Worm (Caenorhabditis elegans): ENCODE results near the gene K09F6.3.

K09F6.3 gene

DNA sequence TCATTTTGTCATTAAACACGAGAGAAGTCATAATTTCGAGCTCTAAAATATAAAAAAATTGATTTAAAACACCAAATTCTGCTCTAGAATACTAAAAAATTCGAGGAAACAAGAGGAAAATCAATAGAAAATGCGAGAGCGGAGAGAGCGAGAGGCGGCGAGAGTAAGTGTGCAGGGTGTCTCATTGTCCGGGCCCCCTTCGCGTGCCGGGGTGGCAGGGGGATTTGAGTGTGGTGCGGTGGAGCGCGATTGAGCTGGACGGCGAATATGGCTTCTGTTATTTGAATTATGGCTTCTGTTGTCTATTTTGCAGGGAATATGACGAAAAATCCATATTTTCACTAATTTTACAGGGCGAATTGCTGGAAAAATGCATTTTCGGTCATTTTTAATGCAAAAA is 35.1 kb upstream of the K09F6.3 start, which contains the start of gene Y59C2A.3:
Y59C2A.3 (minus strand) TSS at position 42 of the 400 bp plus-strand sequence.
- TF ChIP-seq ets-5 (GFP tag; IDR thresholded peaks at IDR 0.05) (no peak), lin-14 (GFP tag; optimal IDR thresholded peaks at IDR 0.05) (peak; percentile 80), unc-62 (GFP tag; optimal IDR thresholded peaks at IDR 0.05) (no peak), lin-13 (GFP tag; optimal IDR thresholded peaks at IDR 0.05) (peak; percentile 29), nhr-85 (tag) (no peak), ztf-4 (tag; optimal IDR thresholded peaks at IDR 0.05) (no peak), efl-1 (optimal IDR thresholded peaks at IDR 0.05) (peak; percentile 52 to 56), efl-1 (GFP tag; optimal IDR thresholded peaks at IDR 0.05 in 1 of 2) (peak; percentile 50 to 56), nhr-84 (tag; optimal IDR thresholded peaks at IDR 0.05) (no peak), tbx-2 (tag; optimal IDR thresholded peaks at IDR 0.05) (peak; percentile 38), isw-1 (GFP tag; IDR thresholded peaks at IDR 0.05) (peak; percentile 20; the same call in 1 of the 2 replicates), hpl-2 (GFP tag; optimal IDR thresholded peaks at IDR 0.05) (no peak), jun-1 (tag; optimal IDR thresholded peaks at IDR 0.05) (no peak), sup-37 (GFP tag; optimal IDR thresholded peaks at IDR 0.05) (no peak), nhr-11 (tag; optimal IDR thresholded peaks at IDR 0.05) (no peak), C04F5.9 (tag; optimal IDR thresholded peaks at IDR 0.05) (no peak), F16B12.6 (tag; optimal IDR thresholded peaks at IDR 0.05) (peak; percentile 13), unc-130 (tag; optimal IDR thresholded peaks at IDR 0.05) (no peak), ama-1 (optimal IDR thresholded peaks at IDR 0.05) (no peak), ztf-11 (tag; optimal IDR thresholded peaks at IDR 0.05) (no peak), unc-30 (tag; optimal IDR thresholded peaks at IDR 0.05) (no peak), fkh-4 (tag; optimal IDR thresholded peaks at IDR 0.05; ENCODE audit: borderline replicate concordance) (no peak), hlh-4 (tag; optimal IDR thresholded peaks at IDR 0.05) (no peak), efl-3 (GFP tag; optimal IDR thresholded peaks at IDR 0.05) (no peak), grh-1 (GFP tag; IDR thresholded peaks at IDR 0.05) (no peak), pax-3 (tag; optimal IDR thresholded peaks at IDR 0.05) (no peak), rnt-1 (tag; optimal IDR thresholded peaks at IDR 0.05) (peak; percentile 40), ceh-82 (tag; optimal IDR thresholded peaks at IDR 0.05) (peak in 1 of 3 experiments; percentile 32), egl-13 (tag; optimal IDR thresholded peaks at IDR 0.05) (peak; percentile 18), snu-23 (GFP tag; optimal IDR thresholded peaks at IDR 0.05) (peak; percentile 60), C34B4.2 (tag; optimal IDR thresholded peaks at IDR 0.05) (no peak), nhr-28 (tag; optimal IDR thresholded peaks at IDR 0.05) (no peak), ceh-88 (GFP tag; IDR thresholded peaks at IDR 0.05) (no peak), mef-2 (tag; optimal IDR thresholded peaks at IDR 0.05) (no peak), nhr-12 (tag; optimal IDR thresholded peaks at IDR 0.05) (no peak), aha-1 (tag; optimal IDR thresholded peaks at IDR 0.05) (no peak), lin-35 (GFP tag; optimal IDR thresholded peaks at IDR 0.05) (peak; percentile 26 to 38), lsy-2 (tag; optimal IDR thresholded peaks at IDR 0.05) (peak; percentile 53 to 54), swsn-7 (tag; optimal IDR thresholded peaks at IDR 0.05) (peak; percentile 20), zip-4 (GFP tag; optimal IDR thresholded peaks at IDR 0.05) (no peak), dpl-1 (GFP tag; optimal IDR thresholded peaks at IDR 0.05) (peak; percentile 16 to 60 (median 20)), nhr-71 (tag; optimal IDR thresholded peaks at IDR 0.05) (no peak), aly-2 (tag; optimal IDR thresholded peaks at IDR 0.05) (no peak), nhr-20 (tag; optimal IDR thresholded peaks at IDR 0.05) (no peak), snpc-4 (tag; optimal IDR thresholded peaks at IDR 0.05) (peak; percentile 43), sox-4 (tag; optimal IDR thresholded peaks at IDR 0.05) (no peak), mab-9 (GFP tag; IDR thresholded peaks at IDR 0.05) (no peak), elt-2 (tag; optimal IDR thresholded peaks at IDR 0.05) (no peak), zag-1 (tag; optimal IDR thresholded peaks at IDR 0.05) (no peak), nhr-77 (tag; optimal IDR thresholded peaks at IDR 0.05) (no peak), Y116A8C.19 (tag; optimal IDR thresholded peaks at IDR 0.05; ENCODE audit: borderline replicate concordance) (no peak), pag-3 (tag; optimal IDR thresholded peaks at IDR 0.05; ENCODE audit: borderline replicate concordance, insufficient read depth) (no peak), unc-86 (tag; optimal IDR thresholded peaks at IDR 0.05) (no peak), lir-3 (tag; optimal IDR thresholded peaks at IDR 0.05; ENCODE audit: poor library complexity) (no peak)
